Worm (Caenorhabditis elegans): ENCODE data around the gene F32D8.2.

The F32D8.2 gene

DNA sequence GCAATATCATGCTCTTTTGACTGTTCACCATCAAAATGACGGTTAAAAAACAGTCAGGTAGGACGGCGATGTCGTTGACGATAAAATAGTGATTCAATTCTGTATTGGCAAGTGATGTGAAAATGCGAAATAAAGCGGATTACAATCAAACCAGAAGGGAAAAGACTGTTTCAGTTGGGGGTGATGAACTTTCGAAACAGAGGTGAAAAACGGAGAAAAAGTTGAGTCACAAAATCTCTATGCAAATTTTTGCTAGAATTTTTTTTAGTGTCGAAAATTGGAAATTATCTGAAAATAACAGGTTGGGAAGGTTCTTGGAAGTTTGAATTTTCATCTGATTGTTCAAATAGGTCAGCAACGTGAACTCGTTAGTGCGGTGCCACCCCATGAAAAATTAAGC is 38.2 kb downstream of the F32D8.2 start, which contains the start of gene nas-31:
nas-31 (minus strand) TSS at position 101 of the 400 bp plus-strand sequence.
- TF ChIP-seq B0019.2 (GFP tag; conservative IDR thresholded peaks at IDR 0.05) (no peak), rcor-1 (GFP tag; IDR thresholded peaks at IDR 0.05) (no peak)

DNA sequence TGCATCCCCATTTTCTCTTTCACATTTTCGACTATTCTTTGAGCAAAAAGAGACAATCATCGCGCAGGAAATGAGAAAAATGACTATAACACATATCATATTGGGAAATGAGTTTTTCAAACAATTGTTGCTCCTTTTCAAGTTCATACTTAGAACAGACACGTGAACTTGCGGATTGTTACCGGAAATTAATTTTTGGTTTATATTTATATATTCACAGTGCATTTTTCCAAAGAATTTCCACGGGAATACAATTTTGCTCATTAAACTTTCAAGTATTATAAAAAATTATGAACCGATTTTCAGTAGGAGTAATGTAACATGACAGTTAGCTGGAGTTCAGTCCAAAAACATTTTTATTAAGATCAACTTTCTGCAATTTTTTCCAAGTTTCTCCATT is 39.7 kb downstream of the F32D8.2 start, which contains the start of gene F58B4.7:
F58B4.7 (minus strand) TSS at position 101 of the 400 bp plus-strand sequence.
- TF ChIP-seq ztf-22 (GFP tag; optimal IDR thresholded peaks at IDR 0.05) (no peak), lin-26 (GFP tag; IDR thresholded peaks at IDR 0.05) (no peak), egl-18 (GFP tag; IDR thresholded peaks at IDR 0.05) (no peak), zim-3 (tag; optimal IDR thresholded peaks at IDR 0.05) (no peak), ccch-3 (GFP tag; optimal IDR thresholded peaks at IDR 0.05) (no peak), lin-54 (GFP tag; optimal IDR thresholded peaks at IDR 0.05) (no peak), nhr-90 (tag; optimal IDR thresholded peaks at IDR 0.05) (no peak), F52B5.7 (tag; optimal IDR thresholded peaks at IDR 0.05) (no peak), athp-1 (tag; optimal IDR thresholded peaks at IDR 0.05) (no peak), mes-4 (tag; optimal IDR thresholded peaks at IDR 0.05) (no peak), Y53G8AR.9 (GFP tag; conservative IDR thresholded peaks at IDR 0.05) (no peak), let-526 (GFP tag; IDR thresholded peaks at IDR 0.05) (no peak), rpc-1 (optimal IDR thresholded peaks at IDR 0.05) (no peak), rpc-1 (tag; optimal IDR thresholded peaks at IDR 0.05) (no peak), aptf-2 (GFP tag; conservative IDR thresholded peaks at IDR 0.05) (no peak), T07F8.4 (tag; optimal IDR thresholded peaks at IDR 0.05) (no peak), pbrm-1 (GFP tag; IDR thresholded peaks at IDR 0.05) (no peak), F49E8.2 (tag; optimal IDR thresholded peaks at IDR 0.05; ENCODE audit: insufficient read depth) (no peak), mcd-1 (GFP tag; IDR thresholded peaks at IDR 0.05) (no peak), mxl-1 (tag; optimal IDR thresholded peaks at IDR 0.05) (no peak), T26A5.8 (tag; optimal IDR thresholded peaks at IDR 0.05) (no peak)

DNA sequence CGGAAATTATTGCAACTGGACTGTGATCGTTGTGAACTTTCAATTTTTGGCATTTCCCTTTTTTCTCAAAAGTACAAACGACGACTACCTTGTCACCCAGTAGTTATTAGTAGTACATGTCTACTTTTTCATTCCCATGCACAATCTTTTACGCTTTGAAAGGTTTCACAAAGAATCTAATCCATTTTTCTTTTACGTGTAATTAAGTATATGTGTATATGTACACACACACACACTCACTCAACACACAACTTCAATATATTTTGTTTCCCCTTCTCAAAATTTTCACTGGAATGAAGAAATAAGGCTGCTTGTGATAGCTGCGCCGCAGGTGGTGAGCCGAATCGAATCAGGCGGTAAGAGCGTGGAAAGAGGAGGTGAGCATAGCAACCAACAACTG is 41.2 kb downstream of the F32D8.2 start, which contains the start of gene F58B4.6:
F58B4.6 (plus strand) TSS at position 301 of the 400 bp plus-strand sequence.
- no peak for TF ChIP-seq dpff-1 (tag; optimal IDR thresholded peaks at IDR 0.05)
- no peak for TF ChIP-seq pbrm-1 (GFP tag; IDR thresholded peaks at IDR 0.05)
- no peak for TF ChIP-seq dpl-1 (GFP tag; optimal IDR thresholded peaks at IDR 0.05)
- no peak for TF ChIP-seq tbp1 (GFP tag; optimal IDR thresholded peaks at IDR 0.05)

DNA sequence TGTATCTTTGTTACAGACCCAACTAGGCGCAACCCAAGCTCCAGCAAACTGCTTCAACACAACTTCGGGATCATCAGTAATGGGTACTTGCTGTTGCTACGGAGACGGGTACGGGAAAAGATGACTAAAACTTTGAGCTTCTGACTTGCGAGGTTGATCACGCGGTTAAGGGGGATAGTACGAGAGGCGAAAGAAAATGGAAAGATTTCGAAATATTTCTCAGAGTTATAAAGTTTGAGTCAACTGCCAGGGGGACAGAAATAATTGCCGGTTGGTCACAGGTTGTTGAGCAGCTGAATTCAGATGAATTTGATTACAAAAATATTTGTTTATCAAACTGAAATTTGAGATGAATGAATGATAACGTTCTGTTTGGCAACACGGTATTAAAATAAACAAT is 42.1 kb downstream of the F32D8.2 start:
- TF ChIP-seq ets-4 (GFP tag; optimal IDR thresholded peaks at IDR 0.05) (no peak), F37B4.10 (GFP tag; IDR thresholded peaks at IDR 0.05) (no peak), T26A5.8 (tag; optimal IDR thresholded peaks at IDR 0.05) (no peak), mel-28 (tag; optimal IDR thresholded peaks at IDR 0.05; ENCODE audit: borderline replicate concordance) (no peak), repo-1 (tag; optimal IDR thresholded peaks at IDR 0.05) (no peak)

DNA sequence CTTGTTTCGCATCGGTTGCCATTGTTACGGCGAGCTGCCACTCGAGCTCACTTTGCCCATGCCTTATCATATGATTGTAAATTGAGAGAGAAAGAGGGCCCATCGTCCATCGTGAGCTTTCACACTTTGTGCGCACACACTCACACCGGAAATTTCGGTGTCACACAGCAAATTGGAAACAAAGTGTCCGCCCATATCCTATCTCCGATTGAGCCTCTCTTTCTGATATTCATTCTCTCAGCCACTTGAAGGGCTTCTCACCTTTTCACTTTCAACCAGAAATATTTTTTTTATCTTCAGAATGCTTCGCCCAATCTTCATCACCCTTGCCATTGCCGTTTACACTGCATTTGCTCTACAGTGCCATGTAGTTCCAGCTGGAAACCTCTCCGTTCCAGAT is 45.9 kb downstream of the F32D8.2 start, which contains the start of gene F58B4.3:
F58B4.3 (plus strand) TSS at position 301 of the 400 bp plus-strand sequence.
- TF ChIP-seq aptf-3 (GFP tag; IDR thresholded peaks at IDR 0.05): no peak
- TF ChIP-seq hrde-1 (tag; optimal IDR thresholded peaks at IDR 0.05; ENCODE audit: borderline replicate concordance): no peak
- TF ChIP-seq unc-130 (GFP tag; optimal IDR thresholded peaks at IDR 0.05): no peak
- TF ChIP-seq bed-2 (GFP tag; IDR thresholded peaks at IDR 0.05): no peak
- TF ChIP-seq ztf-22 (GFP tag; optimal IDR thresholded peaks at IDR 0.05): no peak
- TF ChIP-seq K12H6.12 (tag; optimal IDR thresholded peaks at IDR 0.05): no peak
- TF ChIP-seq sea-2 (GFP tag; IDR thresholded peaks at IDR 0.05): no peak
- no peak for TF ChIP-seq K11D2.4 (GFP tag; IDR thresholded peaks at IDR 0.05)
- no peak for TF ChIP-seq dox-1 (GFP tag; IDR thresholded peaks at IDR 0.05)
- TF ChIP-seq snpc-4 (GFP tag; optimal IDR thresholded peaks at IDR 0.05): no peak
- no peak for TF ChIP-seq snpc-4 (tag; optimal IDR thresholded peaks at IDR 0.05)
- TF ChIP-seq gei-17 (GFP tag; optimal IDR thresholded peaks at IDR 0.05): no peak

All from whole organism, young adult.